Worm (Caenorhabditis elegans) whole organism, midembryonic: ENCODE results near the gene ensh-1.

Experiments used
- T22C8.4 ChIP-seq: fragments of 200-800 bp; sonication (Bioruptor generic); IDR thresholded peaks from 2 replicates; pipeline ENCODE4 v1.3.6; 2022; ENCODE audit warnings: missing genetic modification characterization, missing compliant biosample characterization
- cog-1 ChIP-seq: sonication (generic microtip); optimal IDR thresholded peaks from 2 replicates; lab custom pipeline; 2016; ENCODE audit warnings: missing genetic modification characterization, missing compliant biosample characterization
- flt-1 ChIP-seq: fragments of 200-800 bp; sonication (Bioruptor generic); IDR thresholded peaks from 2 replicates; pipeline ENCODE4 v1.3.6; 2022; ENCODE audit warnings: missing genetic modification characterization, missing compliant biosample characterization
- klf-2 ChIP-seq: fragments of 200-800 bp; sonication (Bioruptor generic); conservative IDR thresholded peaks from 2 replicates; pipeline ENCODE4 v1.3.6; 2022; ENCODE audit warnings: missing genetic modification reagents, missing genetic modification characterization, missing compliant biosample characterization
- med-1 ChIP-seq: sonication (generic microtip); optimal IDR thresholded peaks from 2 replicates; lab custom pipeline; 2017; ENCODE audit warnings: missing genetic modification characterization, mild to moderate bottlenecking, missing compliant biosample characterization, antibody characterized with exemption, missing genetic modification reagents; ENCODE audit not compliant: insufficient read depth
- ref-1 ChIP-seq: fragments of 200-800 bp; sonication (Bioruptor generic); conservative IDR thresholded peaks from 2 replicates; pipeline ENCODE4 v1.3.6; 2022; ENCODE audit warnings: missing genetic modification reagents, missing genetic modification characterization, missing compliant biosample characterization
- tab-1 ChIP-seq: fragments of 200-800 bp; sonication (Bioruptor generic); IDR thresholded peaks from 2 replicates; pipeline ENCODE4 v1.3.6; 2022; ENCODE audit warnings: missing genetic modification characterization, missing compliant biosample characterization
- ztf-23 ChIP-seq: fragments of 200-800 bp; sonication (Bioruptor generic); IDR thresholded peaks from 2 replicates; pipeline ENCODE4 v1.3.6; 2022; ENCODE audit warnings: missing genetic modification reagents, missing genetic modification characterization, missing compliant biosample characterization
- ztf-29 ChIP-seq: fragments of 200-800 bp; sonication (Bioruptor generic); IDR thresholded peaks from 2 replicates; pipeline ENCODE4 v1.3.6; 2022; ENCODE audit warnings: missing genetic modification reagents, missing genetic modification characterization, missing compliant biosample characterization

ensh-1 gene

DNA sequence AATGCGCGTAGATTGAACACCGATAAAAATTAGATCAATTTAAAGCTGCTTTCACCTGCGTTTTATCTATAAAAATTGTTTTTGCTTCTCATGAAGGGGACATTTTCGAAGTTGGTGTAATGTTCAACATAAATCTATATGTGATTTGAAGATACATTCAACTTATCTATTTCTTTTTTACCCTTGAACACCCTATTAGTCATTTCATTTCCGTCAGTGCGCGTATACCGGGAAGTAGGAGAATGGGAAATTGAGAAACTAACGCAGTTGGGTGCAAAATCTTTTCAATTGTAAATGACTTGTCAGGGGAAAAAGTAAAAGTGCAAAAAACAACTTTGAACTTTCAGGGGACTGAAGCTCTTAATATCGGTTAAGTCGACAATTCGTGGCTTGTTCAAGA is 29.8 kb downstream of the ensh-1 start:
- TF ChIP-seq cog-1 (tag; lab: Kevin White, UChicago) (no peak), ztf-23 (GFP tag; lab: Robert Waterston, UW) (no peak), ref-1 (GFP tag; lab: Robert Waterston, UW) (no peak), flt-1 (GFP tag; lab: Robert Waterston, UW) (no peak), ztf-29 (GFP tag; lab: Robert Waterston, UW) (no peak), med-1 (GFP tag; lab: Kevin White, UChicago) (no peak), tab-1 (no peak), T22C8.4 (no peak), klf-2 (GFP tag; lab: Robert Waterston, UW) (no peak)

DNA sequence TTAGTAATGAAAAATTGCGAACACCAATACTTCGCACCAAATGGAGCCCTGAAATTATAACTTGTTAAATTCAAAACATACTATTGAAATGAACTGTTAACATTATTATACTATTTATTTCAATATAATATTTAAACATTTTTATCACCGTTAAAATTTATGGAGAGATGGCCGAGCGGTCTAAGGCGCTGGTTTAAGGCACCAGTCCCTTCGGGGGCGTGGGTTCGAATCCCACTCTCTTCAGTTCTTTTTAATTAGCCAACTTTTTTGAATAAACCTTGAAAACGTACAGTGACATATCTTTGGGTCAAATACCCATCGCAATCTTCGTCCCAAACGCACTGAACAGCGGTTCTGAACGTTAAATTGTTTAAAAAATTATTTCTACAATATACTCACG is 34.2 kb downstream of the ensh-1 start:
- no peak for TF ChIP-seq cog-1 (tag; lab: Kevin White, UChicago)
- TF ChIP-seq ref-1 (GFP tag; lab: Robert Waterston, UW): no peak
- TF ChIP-seq tab-1: no peak
- no peak for TF ChIP-seq med-1 (GFP tag; lab: Kevin White, UChicago)
- TF ChIP-seq T22C8.4: no peak

DNA sequence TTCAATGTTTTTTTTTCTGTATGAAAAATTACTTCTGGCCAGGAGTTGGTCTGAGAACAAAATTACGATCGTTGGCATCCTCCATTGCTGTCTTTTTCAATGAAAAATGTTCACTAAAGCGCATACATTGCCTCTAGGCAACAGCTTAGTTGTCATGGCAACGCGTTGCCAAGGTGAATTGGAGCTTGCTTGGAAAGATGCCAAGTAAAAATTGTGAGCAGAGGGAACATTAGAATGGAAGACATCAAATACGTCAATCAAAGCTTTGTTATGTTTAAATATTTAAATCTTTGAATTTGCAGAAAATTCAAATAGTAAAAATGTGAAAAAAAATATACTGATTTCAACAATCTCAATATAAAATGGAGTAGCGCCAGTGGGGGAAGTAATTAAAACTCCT is 34.9 kb downstream of the ensh-1 start, which contains the start of gene dylt-2:
Gene dylt-2, minus strand, starts transcription at position 101 of the 400 bp plus-strand sequence.
- TF ChIP-seq klf-2 (GFP tag; lab: Robert Waterston, UW) (no peak), flt-1 (GFP tag; lab: Robert Waterston, UW) (no peak), ztf-29 (GFP tag; lab: Robert Waterston, UW) (no peak), ref-1 (GFP tag; lab: Robert Waterston, UW) (no peak), ztf-23 (GFP tag; lab: Robert Waterston, UW) (no peak), tab-1 (no peak), med-1 (GFP tag; lab: Kevin White, UChicago) (no peak), cog-1 (tag; lab: Kevin White, UChicago) (no peak), T22C8.4 (no peak)

DNA sequence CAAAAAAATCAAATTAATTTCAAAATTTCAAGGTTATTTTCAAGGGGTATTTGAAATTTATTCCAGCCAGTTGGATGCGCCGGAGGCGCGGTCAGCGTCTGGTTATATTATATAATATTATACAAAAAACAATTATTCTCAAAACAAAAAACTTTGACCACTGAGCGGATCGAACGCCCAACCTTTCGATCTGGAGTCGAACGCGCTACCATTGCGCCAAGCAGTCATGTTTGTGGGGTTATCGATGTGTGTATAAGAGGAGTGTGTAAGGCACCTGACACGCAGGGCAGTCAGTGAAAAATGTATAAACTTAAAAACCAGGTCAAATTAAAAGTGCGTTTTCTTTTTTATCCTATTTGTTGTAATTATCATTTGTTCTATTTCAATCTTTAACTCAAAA is 38.9 kb downstream of the ensh-1 start:
- TF ChIP-seq tab-1 (peak; percentile 67; the same call in 1 of the 2 replicates), med-1 (GFP tag; lab: Kevin White, UChicago) (no peak), ztf-29 (GFP tag; lab: Robert Waterston, UW) (peak; percentile 63), klf-2 (GFP tag; lab: Robert Waterston, UW) (no peak), T22C8.4 (0 out of 2 replicates have a peak, but pooled peaks have one; percentile 9), ref-1 (GFP tag; lab: Robert Waterston, UW) (peak; percentile 66), flt-1 (GFP tag; lab: Robert Waterston, UW) (no peak; the same call in 1 of the 2 replicates), ztf-23 (GFP tag; lab: Robert Waterston, UW) (peak; percentile 69; the same call in 1 of the 2 replicates), cog-1 (tag; lab: Kevin White, UChicago) (no peak)

DNA sequence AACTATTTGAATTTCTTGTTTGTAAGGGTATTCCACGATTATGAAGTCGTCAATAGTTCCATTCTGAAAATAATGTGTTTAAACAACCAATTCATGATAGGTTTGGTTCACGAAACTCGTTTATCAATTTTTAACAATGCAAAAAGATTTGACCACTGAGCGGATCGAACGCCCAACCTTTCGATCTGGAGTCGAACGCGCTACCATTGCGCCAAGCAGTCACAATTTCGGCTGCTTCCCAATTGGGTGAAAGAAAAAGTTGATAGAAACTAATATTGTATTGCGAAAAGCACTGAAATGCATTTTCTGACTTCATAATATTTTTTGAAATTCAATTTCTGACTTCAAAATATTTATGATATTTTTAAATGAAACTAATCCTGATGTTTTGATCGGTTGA is 39.8 kb downstream of the ensh-1 start:
- TF ChIP-seq ztf-29 (GFP tag; lab: Robert Waterston, UW) (no peak), tab-1 (no peak)

DNA sequence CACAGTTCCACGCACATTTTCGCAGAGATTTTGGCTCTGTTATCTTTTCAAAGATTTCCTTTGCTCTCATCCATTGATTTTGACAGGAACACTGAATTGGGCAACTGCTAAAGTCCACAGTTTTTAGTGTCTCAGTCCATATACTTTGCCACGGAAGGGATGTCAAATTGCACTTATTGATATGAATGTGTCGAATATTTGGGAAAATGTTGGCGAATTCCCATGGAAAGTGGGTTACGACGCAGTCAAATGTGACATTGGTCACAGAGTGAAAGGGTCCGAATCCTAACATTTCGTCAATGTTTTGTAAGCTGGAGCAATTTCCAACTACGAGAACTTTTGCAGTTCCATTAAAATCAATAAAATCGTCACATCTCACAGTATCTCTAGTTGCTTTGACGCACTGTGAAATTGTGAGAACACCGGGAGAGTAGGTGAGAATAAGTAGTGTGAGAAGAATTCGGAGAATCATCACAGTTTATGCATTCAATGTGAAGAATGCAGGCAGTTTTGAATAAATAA is 45.4 kb downstream of the ensh-1 start, which contains the start of gene trk-1:
Gene trk-1, minus strand, starts transcription at position 472 of the 522 bp plus-strand sequence.
- TF ChIP-seq ref-1 (GFP tag; lab: Robert Waterston, UW): no peak
- no peak for TF ChIP-seq tab-1
- no peak for TF ChIP-seq ztf-29 (GFP tag; lab: Robert Waterston, UW)
- TF ChIP-seq T22C8.4: no peak
- TF ChIP-seq flt-1 (GFP tag; lab: Robert Waterston, UW): no peak

DNA sequence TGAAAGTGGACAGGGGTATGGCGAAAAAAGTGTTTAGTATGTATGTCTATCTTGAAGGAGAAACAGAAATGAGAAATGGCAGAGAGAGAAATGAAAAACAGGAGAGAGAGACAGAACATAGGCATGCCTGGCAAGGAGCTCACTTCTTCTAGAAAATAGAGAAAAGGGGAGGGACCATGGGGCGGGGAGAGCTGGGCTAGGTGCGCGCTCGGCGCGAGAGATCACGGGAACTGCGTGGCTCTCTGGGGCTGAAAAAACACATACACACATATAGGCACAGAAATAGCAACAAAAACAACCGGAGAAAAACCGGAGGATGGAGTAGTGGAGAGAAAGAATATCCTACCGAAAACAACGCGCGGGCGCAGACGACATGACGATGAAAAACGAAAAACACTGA is 46.8 kb downstream of the ensh-1 start:
- no peak for TF ChIP-seq cog-1 (tag; lab: Kevin White, UChicago)
- no peak for TF ChIP-seq ztf-29 (GFP tag; lab: Robert Waterston, UW)
- no peak for TF ChIP-seq T22C8.4
- TF ChIP-seq ztf-23 (GFP tag; lab: Robert Waterston, UW): no peak
- TF ChIP-seq klf-2 (GFP tag; lab: Robert Waterston, UW): no peak
- no peak for TF ChIP-seq med-1 (GFP tag; lab: Kevin White, UChicago)
- TF ChIP-seq flt-1 (GFP tag; lab: Robert Waterston, UW): no peak
- TF ChIP-seq ref-1 (GFP tag; lab: Robert Waterston, UW): no peak
- TF ChIP-seq tab-1: no peak

DNA sequence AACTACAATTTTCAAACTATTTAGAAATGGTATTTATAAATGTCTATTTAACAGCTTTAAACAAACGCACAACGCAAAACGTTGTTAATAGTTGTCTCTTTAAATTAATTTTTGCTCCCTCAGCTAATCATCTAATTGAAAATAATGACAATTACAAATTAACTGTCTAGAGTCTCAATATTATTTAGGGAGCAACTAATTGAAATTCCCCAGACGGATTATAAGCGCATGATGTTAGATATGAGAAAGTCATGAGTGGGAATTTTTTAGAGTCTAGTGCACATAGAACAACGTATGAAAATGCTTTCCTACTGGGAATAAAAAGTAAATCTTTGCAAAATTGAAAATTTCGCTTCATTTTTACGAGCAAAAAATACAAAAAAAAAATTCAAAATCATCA is 47.8 kb downstream of the ensh-1 start:
- no peak for TF ChIP-seq cog-1 (tag; lab: Kevin White, UChicago)
- TF ChIP-seq ref-1 (GFP tag; lab: Robert Waterston, UW): no peak
- no peak for TF ChIP-seq ztf-29 (GFP tag; lab: Robert Waterston, UW)
- no peak for TF ChIP-seq T22C8.4
- TF ChIP-seq med-1 (GFP tag; lab: Kevin White, UChicago): no peak

DNA sequence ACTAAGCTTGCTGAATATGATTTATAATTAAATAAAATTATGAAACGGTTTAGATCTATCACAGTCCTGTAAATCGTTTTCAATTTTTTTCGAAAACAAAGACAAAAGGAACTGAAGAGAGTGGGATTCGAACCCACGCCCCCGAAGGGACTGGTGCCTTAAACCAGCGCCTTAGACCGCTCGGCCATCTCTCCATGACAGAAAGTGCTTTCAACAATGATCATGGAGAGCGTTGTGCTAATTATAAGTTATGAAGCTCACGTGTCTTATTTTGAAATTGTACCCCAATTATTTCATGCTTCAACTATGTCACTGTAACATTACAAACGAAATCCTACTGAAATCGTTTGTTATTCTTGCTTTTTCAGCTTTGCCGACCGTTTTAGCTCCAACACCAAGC is 50.6 kb downstream of the ensh-1 start:
- no peak for TF ChIP-seq flt-1 (GFP tag; lab: Robert Waterston, UW)
- TF ChIP-seq klf-2 (GFP tag; lab: Robert Waterston, UW): no peak
- TF ChIP-seq ztf-23 (GFP tag; lab: Robert Waterston, UW): no peak
- TF ChIP-seq cog-1 (tag; lab: Kevin White, UChicago): no peak
- no peak for TF ChIP-seq ref-1 (GFP tag; lab: Robert Waterston, UW)
- no peak for TF ChIP-seq tab-1
- TF ChIP-seq med-1 (GFP tag; lab: Kevin White, UChicago): no peak
- no peak for TF ChIP-seq ztf-29 (GFP tag; lab: Robert Waterston, UW)
- TF ChIP-seq T22C8.4: no peak

DNA sequence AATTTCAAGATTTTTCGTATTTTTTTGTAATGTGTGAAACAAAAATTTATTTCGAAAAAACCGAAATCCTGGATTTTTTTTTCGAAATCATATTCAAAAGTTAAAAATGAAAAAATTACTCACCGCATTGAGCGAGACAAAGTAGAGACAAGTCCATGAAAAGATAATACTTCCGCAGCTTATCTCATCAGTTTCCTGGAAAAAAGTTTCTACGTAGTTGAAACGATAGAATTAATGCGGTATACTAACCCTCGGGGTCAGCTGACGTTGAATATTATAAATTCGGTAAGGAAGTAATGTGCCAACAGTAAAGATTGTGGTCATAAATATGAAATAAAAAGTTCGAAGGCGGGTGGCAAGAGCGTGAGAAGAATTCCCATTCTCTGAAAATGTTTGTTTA is 52.8 kb downstream of the ensh-1 start:
- TF ChIP-seq ztf-23 (GFP tag; lab: Robert Waterston, UW) (no peak), ztf-29 (GFP tag; lab: Robert Waterston, UW) (no peak), tab-1 (no peak), cog-1 (tag; lab: Kevin White, UChicago) (no peak), klf-2 (GFP tag; lab: Robert Waterston, UW) (no peak), T22C8.4 (no peak), ref-1 (GFP tag; lab: Robert Waterston, UW) (no peak), flt-1 (GFP tag; lab: Robert Waterston, UW) (no peak), med-1 (GFP tag; lab: Kevin White, UChicago) (no peak)
